Fruit fly (Drosophila melanogaster) whole organism: Measurements from ENCODE around the gene Ant2.

Source experiments
- Dll ChIP-seq: fragments of >200 bp; optimal IDR thresholded peaks from 2 replicates; lab custom pipeline; 2017
- psq ChIP-seq: fragments of >200 bp; optimal IDR thresholded peaks from 2 replicates; lab custom pipeline; 2017
- usp ChIP-seq: fragments of >200 bp; optimal IDR thresholded peaks from 2 replicates; lab custom pipeline; 2017; ENCODE audit warnings: missing biosample characterization, missing genetic modification characterization, mixed read lengths

DNA sequence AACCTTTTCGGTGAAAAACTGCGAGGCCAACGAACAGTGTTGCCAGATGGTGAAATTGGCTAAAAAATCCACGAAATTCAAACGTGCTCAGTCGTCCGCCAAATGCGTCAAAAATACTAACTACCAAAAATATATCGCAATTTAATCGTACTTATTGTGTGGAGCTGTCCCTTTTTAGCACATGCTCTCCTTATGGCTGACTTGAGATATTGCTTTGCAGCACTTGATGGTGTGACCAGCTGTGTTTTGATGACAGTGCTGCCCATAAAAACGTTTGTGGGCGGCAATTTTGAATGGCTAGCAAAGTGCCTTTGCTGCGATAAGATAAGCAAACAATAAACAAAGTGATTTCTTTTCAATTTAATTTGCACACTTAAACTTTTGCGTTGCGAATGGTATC, 22.5 kb downstream of the Ant2 start, which contains the start of gene Tango5:
- no peak for TF ChIP-seq psq (lab: Kevin White, UChicago)
- no peak for TF ChIP-seq usp (GFP tag; lab: Kevin White, UChicago)
- TF ChIP-seq Dll: no peak
